Worm (Caenorhabditis elegans): ENCODE results near the gene dmsr-9.

Gene dmsr-9

ce11 chrV:6799564-6799963, at the start of gene dmsr-9:
Gene dmsr-9 (minus strand): TSS chrV:6799664.
- TF ChIP-seq nhr-28 (tag; optimal IDR thresholded peaks at IDR 0.05) (no peak), nhr-2 (tag; optimal IDR thresholded peaks at IDR 0.05) (no peak), bed-3 (GFP tag; optimal IDR thresholded peaks at IDR 0.05) (no peak), sptf-1 (tag; optimal IDR thresholded peaks at IDR 0.05) (no peak), elt-3 (tag; optimal IDR thresholded peaks at IDR 0.05) (no peak), zip-8 (tag; optimal IDR thresholded peaks at IDR 0.05) (no peak), ceh-83 (GFP tag; optimal IDR thresholded peaks at IDR 0.05) (no peak), ztf-11 (tag; optimal IDR thresholded peaks at IDR 0.05) (no peak), mls-2 (tag; optimal IDR thresholded peaks at IDR 0.05) (no peak), snpc-4 (tag; optimal IDR thresholded peaks at IDR 0.05) (no peak), lsy-2 (tag; optimal IDR thresholded peaks at IDR 0.05) (no peak), unc-120 (tag; optimal IDR thresholded peaks at IDR 0.05; ENCODE audit: poor library complexity, severe bottlenecking) (no peak), nhr-237 (tag; optimal IDR thresholded peaks at IDR 0.05) (no peak), pha-4 (tag; optimal IDR thresholded peaks at IDR 0.05) (no peak), tbx-8 (GFP tag; optimal IDR thresholded peaks at IDR 0.05) (no peak), mep-1 (tag; optimal IDR thresholded peaks at IDR 0.05) (no peak), ceh-43 (GFP tag; optimal IDR thresholded peaks at IDR 0.05) (no peak)

ce11 chrV:6846507-6846906, 47.0 kb upstream of the dmsr-9 start, which contains the start of gene lgc-54:
Gene lgc-54 (minus strand): TSS chrV:6846607.
- TF ChIP-seq lsy-2 (tag; optimal IDR thresholded peaks at IDR 0.05) (no peak), flh-1 (GFP tag; optimal IDR thresholded peaks at IDR 0.05) (no peak)

ce11 chrV:6842437-6842836, 43.0 kb upstream of the dmsr-9 start, which contains the start of gene T15B7.1:
Gene T15B7.1 (plus strand): TSS chrV:6842737.
- no peak for TF ChIP-seq nhr-12 (tag; optimal IDR thresholded peaks at IDR 0.05)
- TF ChIP-seq lin-32 (GFP tag; optimal IDR thresholded peaks at IDR 0.05) = no peak
- no peak for TF ChIP-seq ceh-43 (GFP tag; optimal IDR thresholded peaks at IDR 0.05)
- no peak for TF ChIP-seq M03D4.4 (tag; optimal IDR thresholded peaks at IDR 0.05)
- no peak for TF ChIP-seq cnd-1 (tag; optimal IDR thresholded peaks at IDR 0.05)

ce11 chrV:6839008-6839407, 39.5 kb upstream of the dmsr-9 start, which contains the start of gene hpo-8:
Gene hpo-8 (plus strand): TSS chrV:6839289.
- TF ChIP-seq nhr-237 (tag; optimal IDR thresholded peaks at IDR 0.05) = no peak
- no peak for TF ChIP-seq blmp-1 (tag; optimal IDR thresholded peaks at IDR 0.05)
- TF ChIP-seq cnd-1 (tag; optimal IDR thresholded peaks at IDR 0.05) = no peak
- TF ChIP-seq elt-3 (tag; optimal IDR thresholded peaks at IDR 0.05) = no peak
- no peak for TF ChIP-seq lsy-2 (tag; optimal IDR thresholded peaks at IDR 0.05)

- TF ChIP-seq nhr-28 (tag; optimal IDR thresholded peaks at IDR 0.05) (no peak), cnd-1 (tag; optimal IDR thresholded peaks at IDR 0.05) (no peak), nhr-76 (tag; optimal IDR thresholded peaks at IDR 0.05) (no peak), nhr-12 (tag; optimal IDR thresholded peaks at IDR 0.05) (no peak), M03D4.4 (tag; optimal IDR thresholded peaks at IDR 0.05) (no peak), snpc-4 (tag; optimal IDR thresholded peaks at IDR 0.05) (no peak), lsy-2 (tag; optimal IDR thresholded peaks at IDR 0.05) (no peak), mep-1 (tag; optimal IDR thresholded peaks at IDR 0.05) (no peak), unc-39 (tag; optimal IDR thresholded peaks at IDR 0.05) (no peak), flh-1 (GFP tag; optimal IDR thresholded peaks at IDR 0.05) (no peak), zip-8 (tag; optimal IDR thresholded peaks at IDR 0.05) (no peak), elt-3 (tag; optimal IDR thresholded peaks at IDR 0.05) (no peak), tbx-8 (GFP tag; optimal IDR thresholded peaks at IDR 0.05) (no peak), ces-1 (GFP tag; optimal IDR thresholded peaks at IDR 0.05) (no peak)
These were observed 39.1 kb upstream of the dmsr-9 start, which contains the start of gene T15B7.15 for ce11 chrV:6838599-6838998. Gene T15B7.15 (minus strand): TSS chrV:6838665.

ce11 chrV:6836036-6836435, 36.6 kb upstream of the dmsr-9 start:
- no peak for TF ChIP-seq blmp-1 (tag; optimal IDR thresholded peaks at IDR 0.05)
- TF ChIP-seq unc-62 (GFP tag; optimal IDR thresholded peaks at IDR 0.05) = no peak
- no peak for TF ChIP-seq elt-3 (tag; optimal IDR thresholded peaks at IDR 0.05)
- TF ChIP-seq unc-120 (tag; optimal IDR thresholded peaks at IDR 0.05; ENCODE audit: poor library complexity, severe bottlenecking) = no peak
- TF ChIP-seq lin-32 (GFP tag; optimal IDR thresholded peaks at IDR 0.05) = no peak
- TF ChIP-seq ceh-43 (GFP tag; optimal IDR thresholded peaks at IDR 0.05) = no peak
- no peak for TF ChIP-seq M03D4.4 (tag; optimal IDR thresholded peaks at IDR 0.05)
- TF ChIP-seq ceh-39 (tag; optimal IDR thresholded peaks at IDR 0.05) = no peak
- TF ChIP-seq nhr-2 (tag; optimal IDR thresholded peaks at IDR 0.05) = no peak
- no peak for TF ChIP-seq mab-5 (tag; optimal IDR thresholded peaks at IDR 0.05)
- TF ChIP-seq ham-2 (GFP tag; optimal IDR thresholded peaks at IDR 0.05) = no peak
- TF ChIP-seq hlh-1 (tag; optimal IDR thresholded peaks at IDR 0.05) = no peak
- no peak for TF ChIP-seq flh-1 (GFP tag; optimal IDR thresholded peaks at IDR 0.05)
